Worm (Caenorhabditis elegans): Measurements from ENCODE around the gene nex-1.

Gene nex-1

ce11 chrIII:5233140-5233539 lies 7.7 kb downstream of the nex-1 start:
- TF ChIP-seq aly-2 (tag; optimal IDR thresholded peaks at IDR 0.05) = no peak
- no peak for TF ChIP-seq pqm-1 (tag; optimal IDR thresholded peaks at IDR 0.05)
- TF ChIP-seq ama-1 (optimal IDR thresholded peaks at IDR 0.05) = no peak
- TF ChIP-seq pha-4 (tag; optimal IDR thresholded peaks at IDR 0.05) = peak; percentile 68
- no peak for TF ChIP-seq sea-2 (GFP tag; optimal IDR thresholded peaks at IDR 0.05)
- TF ChIP-seq nhr-25 (tag; optimal IDR thresholded peaks at IDR 0.05) = no peak
- TF ChIP-seq elt-2 (tag; optimal IDR thresholded peaks at IDR 0.05) = no peak

- TF ChIP-seq unc-62 (GFP tag; optimal IDR thresholded peaks at IDR 0.05) = no peak
- no peak for TF ChIP-seq zag-1 (tag; optimal IDR thresholded peaks at IDR 0.05)
- no peak for TF ChIP-seq snpc-4 (tag; optimal IDR thresholded peaks at IDR 0.05)
- TF ChIP-seq ceh-28 (tag; optimal IDR thresholded peaks at IDR 0.05) = no peak
- TF ChIP-seq lin-15B (tag; optimal IDR thresholded peaks at IDR 0.05) = no peak
- no peak for TF ChIP-seq nfya-1 (tag; optimal IDR thresholded peaks at IDR 0.05; ENCODE audit: insufficient read depth)
- TF ChIP-seq daf-12 (tag; optimal IDR thresholded peaks at IDR 0.05) = no peak
- no peak for TF ChIP-seq nhr-25 (tag; optimal IDR thresholded peaks at IDR 0.05)
Measured at ce11 chrIII:5234312-5234711, 8.9 kb downstream of the nex-1 start, which contains the start of gene mrps-26. TSS of gene mrps-26 (plus strand) at chrIII:5234612.

- no peak for TF ChIP-seq skn-1 (tag; optimal IDR thresholded peaks at IDR 0.05)
- peak; percentile 24 for TF ChIP-seq elt-2 (tag; optimal IDR thresholded peaks at IDR 0.05)
- no peak for TF ChIP-seq pqm-1 (tag; optimal IDR thresholded peaks at IDR 0.05)
- no peak for TF ChIP-seq nfya-1 (tag; optimal IDR thresholded peaks at IDR 0.05; ENCODE audit: insufficient read depth)
Measured at ce11 chrIII:5236104-5236503, 10.7 kb downstream of the nex-1 start, which contains the start of gene prx-10. TSS of gene prx-10 (plus strand) at chrIII:5236404.

- TF ChIP-seq fos-1 (tag; optimal IDR thresholded peaks at IDR 0.05) (no peak), jun-1 (tag; optimal IDR thresholded peaks at IDR 0.05) (no peak), mml-1 (tag; optimal IDR thresholded peaks at IDR 0.05) (no peak), elt-1 (tag; optimal IDR thresholded peaks at IDR 0.05) (no peak), nhr-12 (tag; optimal IDR thresholded peaks at IDR 0.05) (no peak), ztf-4 (tag; optimal IDR thresholded peaks at IDR 0.05) (no peak), ceh-28 (tag; optimal IDR thresholded peaks at IDR 0.05) (no peak), fkh-2 (tag; optimal IDR thresholded peaks at IDR 0.05) (no peak), nhr-28 (tag; optimal IDR thresholded peaks at IDR 0.05) (no peak), hmg-11 (tag; optimal IDR thresholded peaks at IDR 0.05) (no peak), nfya-1 (tag; optimal IDR thresholded peaks at IDR 0.05; ENCODE audit: insufficient read depth) (no peak), sea-2 (GFP tag; optimal IDR thresholded peaks at IDR 0.05) (no peak), elt-2 (tag; optimal IDR thresholded peaks at IDR 0.05) (no peak), nhr-23 (tag; optimal IDR thresholded peaks at IDR 0.05) (no peak), nhr-67 (tag; optimal IDR thresholded peaks at IDR 0.05) (no peak)
Measured at ce11 chrIII:5241854-5242253, 16.4 kb downstream of the nex-1 start.

- no peak for TF ChIP-seq fos-1 (tag; optimal IDR thresholded peaks at IDR 0.05)
- no peak for TF ChIP-seq lsy-12 (tag; optimal IDR thresholded peaks at IDR 0.05)
- no peak for TF ChIP-seq R02D3.7 (tag; optimal IDR thresholded peaks at IDR 0.05)
- no peak for TF ChIP-seq unc-39 (tag; optimal IDR thresholded peaks at IDR 0.05)
- TF ChIP-seq ceh-9 (tag; optimal IDR thresholded peaks at IDR 0.05) = no peak
- no peak for TF ChIP-seq nhr-28 (tag; optimal IDR thresholded peaks at IDR 0.05)
- no peak for TF ChIP-seq nhr-237 (tag; optimal IDR thresholded peaks at IDR 0.05)
- no peak for TF ChIP-seq jun-1 (tag; optimal IDR thresholded peaks at IDR 0.05)
- TF ChIP-seq elt-3 (tag; optimal IDR thresholded peaks at IDR 0.05) = no peak
- no peak for TF ChIP-seq aly-2 (tag; optimal IDR thresholded peaks at IDR 0.05)
- TF ChIP-seq sea-2 (GFP tag; optimal IDR thresholded peaks at IDR 0.05) = no peak
- TF ChIP-seq nhr-25 (tag; optimal IDR thresholded peaks at IDR 0.05) = no peak
- no peak for TF ChIP-seq skn-1 (tag; optimal IDR thresholded peaks at IDR 0.05)
- no peak for TF ChIP-seq elt-1 (tag; optimal IDR thresholded peaks at IDR 0.05)
- no peak for TF ChIP-seq nfya-1 (tag; optimal IDR thresholded peaks at IDR 0.05; ENCODE audit: insufficient read depth)
Measured at ce11 chrIII:5244539-5244938, 19.1 kb downstream of the nex-1 start, which contains the start of gene cnd-1. TSS of gene cnd-1 (minus strand) at chrIII:5244639.

- TF ChIP-seq ceh-16 (tag; optimal IDR thresholded peaks at IDR 0.05) = no peak
- no peak for TF ChIP-seq sea-2 (GFP tag; optimal IDR thresholded peaks at IDR 0.05)
- no peak for TF ChIP-seq nfya-1 (tag; optimal IDR thresholded peaks at IDR 0.05; ENCODE audit: insufficient read depth)
- TF ChIP-seq nhr-67 (tag; optimal IDR thresholded peaks at IDR 0.05) = no peak
Measured at ce11 chrIII:5245067-5245466, 19.6 kb downstream of the nex-1 start.
